Worm (Caenorhabditis elegans): ENCODE data around the gene elo-3.
A peak's percentile ranks its signal among the peaks of the same experiment; 100 is the strongest.

Gene elo-3

DNA sequence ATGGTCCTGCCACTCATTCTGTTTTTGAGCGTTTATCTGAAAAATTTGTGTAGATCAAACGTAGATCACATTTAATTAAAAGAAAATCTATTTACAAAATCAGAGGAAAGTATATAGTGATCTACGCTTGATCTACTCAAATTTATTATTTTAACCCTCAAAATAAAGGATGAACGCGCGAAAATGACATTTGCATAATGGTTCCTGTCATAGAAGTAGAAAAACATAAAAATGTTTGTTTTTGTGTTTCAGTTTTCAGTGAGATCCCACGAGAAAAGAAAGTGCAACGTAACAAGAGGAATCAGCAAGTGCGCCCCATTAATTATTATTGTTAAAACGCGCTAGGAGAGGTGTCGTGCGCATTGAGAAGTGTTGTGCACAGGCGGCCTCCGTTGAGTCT, 26.2 kb upstream of the elo-3 start:
- TF ChIP-seq F13H6.1 (tag; optimal IDR thresholded peaks at IDR 0.05): no peak

DNA sequence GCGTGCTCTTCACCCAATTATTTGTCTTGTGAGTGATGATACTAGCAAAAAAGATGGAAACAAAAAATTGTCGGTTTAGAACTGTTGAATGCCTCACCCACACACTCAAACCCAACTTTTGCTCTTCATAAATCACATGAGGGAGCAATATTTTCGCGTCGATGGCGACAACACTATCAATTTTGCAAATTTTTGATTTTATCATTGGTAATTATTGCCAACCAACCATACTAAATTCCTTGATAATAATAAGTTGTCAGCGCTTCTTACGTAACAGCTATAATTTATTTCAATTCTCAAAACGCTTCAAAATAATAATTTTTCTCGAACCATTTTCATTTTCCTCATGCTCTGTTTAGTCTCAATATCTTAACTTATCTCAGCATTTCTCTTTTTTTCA, 24.7 kb upstream of the elo-3 start:
- TF ChIP-seq fkh-6 (tag; optimal IDR thresholded peaks at IDR 0.05) (no peak), C38D4.7 (GFP tag; optimal IDR thresholded peaks at IDR 0.05) (no peak)

DNA sequence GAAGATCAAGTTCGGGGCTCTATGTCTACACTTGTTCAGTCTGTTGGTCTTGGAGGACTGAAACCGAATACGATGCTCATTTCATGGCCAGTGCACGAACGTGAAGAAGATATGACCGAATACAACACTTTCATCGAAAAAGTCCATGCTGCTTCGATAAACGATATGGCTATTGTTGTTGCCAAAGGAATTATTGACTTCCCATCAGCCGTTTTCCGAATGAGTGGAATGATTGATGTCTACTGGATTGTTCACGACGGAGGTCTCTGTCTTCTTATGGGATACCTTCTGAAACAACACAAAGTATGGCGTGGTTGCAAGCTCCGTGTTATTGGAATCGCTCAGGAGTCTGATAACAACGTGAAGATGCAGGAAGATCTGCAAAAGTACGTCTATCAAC, 21.3 kb upstream of the elo-3 start:
- TF ChIP-seq C08G9.2 (tag; optimal IDR thresholded peaks at IDR 0.05): no peak

DNA sequence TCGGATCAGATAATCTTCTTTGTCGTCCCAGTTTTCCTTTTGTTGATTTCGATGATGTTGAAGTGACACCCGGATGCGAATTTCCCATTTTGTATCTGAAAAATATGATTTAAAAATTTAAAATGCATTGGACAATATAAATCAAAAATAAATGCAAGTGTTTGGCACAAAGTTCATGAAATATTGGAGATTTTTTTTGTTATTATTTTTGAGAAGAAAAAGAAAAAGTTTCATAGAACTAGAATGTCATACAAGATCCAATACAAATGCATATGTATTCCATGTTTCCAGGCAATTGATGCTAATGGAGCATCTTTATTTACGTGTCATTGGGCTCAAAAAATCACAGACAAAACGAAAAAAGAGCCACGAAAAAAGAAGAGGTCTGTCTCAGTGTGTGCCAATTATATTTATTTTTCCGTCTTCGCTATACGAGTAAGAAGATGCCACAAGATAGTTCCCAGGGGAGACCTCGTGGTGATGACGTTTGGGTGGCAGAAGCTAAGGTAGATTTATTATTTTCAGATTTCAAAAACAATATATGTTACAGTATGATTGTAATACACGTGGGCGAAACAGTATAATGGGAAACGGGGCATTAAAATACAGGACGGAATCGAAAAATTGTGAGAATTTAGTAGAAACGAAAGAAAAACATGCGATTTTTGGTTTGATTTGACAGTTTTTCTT, 18.0 kb upstream of the elo-3 start, which contains the start of the genes glb-23 and R13A1.1:
TSS of gene glb-23 (minus strand) at position 101 of the 690 bp plus-strand sequence.
TSS of gene R13A1.1 (plus strand) at position 640 of the 690 bp plus-strand sequence.
- TF ChIP-seq mec-3 (tag; optimal IDR thresholded peaks at IDR 0.05; ENCODE audit: borderline replicate concordance) (no peak), ttx-3 (tag; optimal IDR thresholded peaks at IDR 0.05) (no peak), C08G9.2 (tag; optimal IDR thresholded peaks at IDR 0.05) (no peak), ceh-14 (tag; optimal IDR thresholded peaks at IDR 0.05) (no peak), nhr-232 (tag; optimal IDR thresholded peaks at IDR 0.05) (no peak), ceh-2 (tag; optimal IDR thresholded peaks at IDR 0.05) (no peak), ets-4 (tag; optimal IDR thresholded peaks at IDR 0.05) (no peak), madf-2 (tag; optimal IDR thresholded peaks at IDR 0.05) (no peak), unc-86 (tag; optimal IDR thresholded peaks at IDR 0.05) (no peak), unc-3 (GFP tag; conservative IDR thresholded peaks at IDR 0.05) (no peak), unc-3 (tag; optimal IDR thresholded peaks at IDR 0.05) (no peak), elt-2 (tag; optimal IDR thresholded peaks at IDR 0.05) (no peak), K02D7.2 (tag; optimal IDR thresholded peaks at IDR 0.05) (no peak), unc-42 (tag; optimal IDR thresholded peaks at IDR 0.05) (no peak), pqm-1 (tag; optimal IDR thresholded peaks at IDR 0.05) (no peak)

DNA sequence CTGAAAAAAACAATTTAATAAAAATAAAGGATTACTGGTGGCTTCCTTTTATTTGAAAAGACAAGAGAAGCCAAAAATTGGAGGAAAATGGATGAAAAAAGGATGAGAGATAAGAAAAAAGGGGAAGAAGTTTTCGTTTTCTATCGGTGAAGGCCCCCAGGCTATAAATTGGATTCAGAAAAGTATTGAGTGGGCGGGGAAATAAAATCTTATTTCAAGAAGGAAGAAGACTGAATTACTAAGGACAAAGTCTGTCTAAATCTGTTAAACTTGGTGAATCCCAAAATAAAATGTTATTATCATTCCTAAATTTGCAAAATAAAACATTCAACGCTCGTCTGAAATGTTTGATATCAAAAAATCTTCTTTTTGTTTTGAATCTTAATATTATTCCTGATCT, 15.4 kb upstream of the elo-3 start:
- TF ChIP-seq unc-42 (tag; optimal IDR thresholded peaks at IDR 0.05): peak; percentile 66
- no peak for TF ChIP-seq Y22D7AL.16 (tag; optimal IDR thresholded peaks at IDR 0.05)

- no peak for TF ChIP-seq nfya-1 (tag; optimal IDR thresholded peaks at IDR 0.05)
- no peak for TF ChIP-seq unc-3 (GFP tag; conservative IDR thresholded peaks at IDR 0.05)
- no peak for TF ChIP-seq unc-3 (tag; optimal IDR thresholded peaks at IDR 0.05)
- no peak for TF ChIP-seq fkh-10 (GFP tag; optimal IDR thresholded peaks at IDR 0.05)
- no peak for TF ChIP-seq unc-86 (tag; optimal IDR thresholded peaks at IDR 0.05)
- no peak for TF ChIP-seq fax-1 (tag; optimal IDR thresholded peaks at IDR 0.05)
- TF ChIP-seq ceh-24 (tag; optimal IDR thresholded peaks at IDR 0.05): no peak
- TF ChIP-seq unc-42 (tag; optimal IDR thresholded peaks at IDR 0.05): no peak
- no peak for TF ChIP-seq sox-2 (GFP tag; IDR thresholded peaks at IDR 0.05)
- TF ChIP-seq hlh-8 (tag; optimal IDR thresholded peaks at IDR 0.05): no peak
- TF ChIP-seq lin-11 (tag; optimal IDR thresholded peaks at IDR 0.05): no peak
- no peak for TF ChIP-seq ets-4 (tag; optimal IDR thresholded peaks at IDR 0.05)
- no peak for TF ChIP-seq C08G9.2 (tag; optimal IDR thresholded peaks at IDR 0.05)
These were observed 10.4 kb upstream of the elo-3 start, which contains the start of gene R13A1.10 for ce11 chrIV:7227072-7227471. TSS of gene R13A1.10 (minus strand) at chrIV:7227172.

DNA sequence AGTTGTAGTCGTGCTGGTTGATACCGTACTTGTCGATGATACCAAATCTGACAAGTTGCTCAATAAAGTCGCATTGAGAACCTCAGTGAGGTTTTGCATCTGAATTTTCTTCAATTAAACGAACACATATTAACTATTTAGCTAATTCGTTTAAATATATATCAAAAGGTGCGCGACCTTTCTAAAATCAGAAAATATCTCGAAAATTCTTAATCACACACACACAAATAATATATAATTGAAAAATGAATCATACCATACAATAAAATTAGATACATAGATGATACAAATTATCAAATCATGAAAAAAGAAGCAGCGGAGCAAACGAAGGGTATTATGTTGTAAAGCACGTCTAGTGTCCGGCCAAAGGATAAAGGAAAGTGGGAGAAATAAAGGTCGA, 9.3 kb upstream of the elo-3 start, which contains the start of gene D2024.5:
TSS of gene D2024.5 (minus strand) at position 101 of the 400 bp plus-strand sequence.
- no peak for TF ChIP-seq ceh-2 (tag; optimal IDR thresholded peaks at IDR 0.05)
- TF ChIP-seq dmd-4 (tag; optimal IDR thresholded peaks at IDR 0.05; ENCODE audit: borderline replicate concordance): no peak
- TF ChIP-seq pha-2 (tag; optimal IDR thresholded peaks at IDR 0.05): no peak
- TF ChIP-seq madf-2 (tag; optimal IDR thresholded peaks at IDR 0.05): no peak
- no peak for TF ChIP-seq pqm-1 (tag; optimal IDR thresholded peaks at IDR 0.05)

Measured in whole organism, late embryonic.